Worm (Caenorhabditis elegans) whole organism, L4/young adult: ENCODE data around the gene R02E4.2.

Source experiments
- dao-5 ChIP-seq: sonication (generic microtip); optimal IDR thresholded peaks from 2 replicates; lab custom pipeline; 2016; ENCODE audit warnings: missing genotype, missing genetic modification characterization, moderate library complexity, missing compliant biosample characterization
- him-1 ChIP-seq: sonication (generic microtip); optimal IDR thresholded peaks from 2 replicates; lab custom pipeline; 2016; ENCODE audit warnings: missing genotype, missing genetic modification reagents, missing genetic modification characterization, missing compliant biosample characterization

- TF ChIP-seq dao-5 (tag; lab: Kevin White, UChicago): no peak
- TF ChIP-seq him-1 (tag; lab: Kevin White, UChicago): no peak
Observed at ce11 chrX:4101213-4101612, 6.0 kb upstream of the R02E4.2 start.
